Fruit fly (Drosophila melanogaster): Measurements from ENCODE around the gene GNBP2.

GNBP2 gene

dm6 chr3L:18669874-18670273, 5.3 kb downstream of the GNBP2 start:
- no peak for TF ChIP-seq Myc (optimal IDR thresholded peaks at IDR 0.05)
- TF ChIP-seq Hnf4 (GFP tag; optimal IDR thresholded peaks at IDR 0.05) = no peak
- TF ChIP-seq HLH106 (tag; optimal IDR thresholded peaks at IDR 0.05) = no peak
- TF ChIP-seq N (GFP tag; optimal IDR thresholded peaks at IDR 0.05) = no peak
- TF ChIP-seq usp (GFP tag; optimal IDR thresholded peaks at IDR 0.05) = no peak
- TF ChIP-seq psq (GFP tag; optimal IDR thresholded peaks at IDR 0.05) = no peak
- TF ChIP-seq jim (GFP tag; optimal IDR thresholded peaks at IDR 0.05) = no peak
- TF ChIP-seq brk (GFP tag; optimal IDR thresholded peaks at IDR 0.05) = no peak
- no peak for TF ChIP-seq Dfd (GFP tag; optimal IDR thresholded peaks at IDR 0.05)
- TF ChIP-seq Sp1 (GFP tag; optimal IDR thresholded peaks at IDR 0.05) = no peak

- TF ChIP-seq Rel (GFP tag; optimal IDR thresholded peaks at IDR 0.05) (no peak), Rel (tag; optimal IDR thresholded peaks at IDR 0.05) (peak; percentile 5), fru (GFP tag; optimal IDR thresholded peaks at IDR 0.05) (peak; percentile 100), HLH106 (tag; optimal IDR thresholded peaks at IDR 0.05) (no peak), woc (GFP tag; optimal IDR thresholded peaks at IDR 0.05) (no peak), Hr83 (GFP tag; optimal IDR thresholded peaks at IDR 0.05; ENCODE audit: poor library complexity, severe bottlenecking) (peak; percentile 21), Myc (optimal IDR thresholded peaks at IDR 0.05) (peak; percentile 71)
These were observed 8.1 kb downstream of the GNBP2 start, which contains the start of gene CG42495 for dm6 chr3L:18667115-18667514. CG42495 (plus strand) TSS chr3L:18667361.

- TF ChIP-seq Dfd (GFP tag; optimal IDR thresholded peaks at IDR 0.05) (peak; percentile 92), pan (optimal IDR thresholded peaks at IDR 0.05) (no peak)
These were observed 9.6 kb downstream of the GNBP2 start for dm6 chr3L:18665594-18665993.

dm6 chr3L:18653737-18654136, 21.5 kb downstream of the GNBP2 start:
- TF ChIP-seq dl (GFP tag; optimal IDR thresholded peaks at IDR 0.05; ENCODE audit: insufficient read depth in 1 of 2, partially characterized antibody in 2 of 2) (no peak), Vsx2 (GFP tag; optimal IDR thresholded peaks at IDR 0.05; ENCODE audit: partially characterized antibody) (no peak), br (GFP tag; optimal IDR thresholded peaks at IDR 0.05) (no peak), Jra (GFP tag; optimal IDR thresholded peaks at IDR 0.05) (no peak), rgr (GFP tag; optimal IDR thresholded peaks at IDR 0.05) (no peak), Rel (GFP tag; optimal IDR thresholded peaks at IDR 0.05) (no peak), Rel (tag; optimal IDR thresholded peaks at IDR 0.05) (no peak), fru (GFP tag; optimal IDR thresholded peaks at IDR 0.05) (no peak), dsf (GFP tag; optimal IDR thresholded peaks at IDR 0.05; ENCODE audit: borderline replicate concordance) (no peak)

dm6 chr3L:18643222-18643621, 32.0 kb downstream of the GNBP2 start:
- TF ChIP-seq woc (GFP tag; optimal IDR thresholded peaks at IDR 0.05) (no peak), Myc (optimal IDR thresholded peaks at IDR 0.05) (no peak), Vsx2 (GFP tag; optimal IDR thresholded peaks at IDR 0.05; ENCODE audit: partially characterized antibody) (no peak), HLH106 (tag; optimal IDR thresholded peaks at IDR 0.05) (no peak), usp (GFP tag; optimal IDR thresholded peaks at IDR 0.05) (no peak), tai (GFP tag; optimal IDR thresholded peaks at IDR 0.05) (no peak), Hr83 (GFP tag; optimal IDR thresholded peaks at IDR 0.05; ENCODE audit: poor library complexity, severe bottlenecking) (no peak), brk (GFP tag; optimal IDR thresholded peaks at IDR 0.05) (no peak), CG32264 (GFP tag; optimal IDR thresholded peaks at IDR 0.05) (no peak), Sp1 (GFP tag; optimal IDR thresholded peaks at IDR 0.05) (no peak), sage (GFP tag; optimal IDR thresholded peaks at IDR 0.05) (no peak), rgr (GFP tag; optimal IDR thresholded peaks at IDR 0.05) (no peak), OdsH (GFP tag; optimal IDR thresholded peaks at IDR 0.05) (no peak), pan (optimal IDR thresholded peaks at IDR 0.05) (no peak)

dm6 chr3L:18640584-18641527, 34.4 kb downstream of the GNBP2 start:
- TF ChIP-seq dl (GFP tag; optimal IDR thresholded peaks at IDR 0.05; ENCODE audit: insufficient read depth in 1 of 2, partially characterized antibody in 2 of 2) (peak; percentile 98 to 99), dsf (GFP tag; optimal IDR thresholded peaks at IDR 0.05; ENCODE audit: borderline replicate concordance) (peak; percentile 56), OdsH (GFP tag; optimal IDR thresholded peaks at IDR 0.05) (peak; percentile 90), sv (GFP tag; optimal IDR thresholded peaks at IDR 0.05) (peak; percentile 95), CG9705 (GFP tag; optimal IDR thresholded peaks at IDR 0.05) (peak; percentile 79), Mio (GFP tag; optimal IDR thresholded peaks at IDR 0.05) (peak; percentile 33), foxo (GFP tag; optimal IDR thresholded peaks at IDR 0.05) (peak; percentile 13 to 87), Hr78 (GFP tag; optimal IDR thresholded peaks at IDR 0.05) (no peak), fru (GFP tag; optimal IDR thresholded peaks at IDR 0.05) (peak; percentile 87), lola (GFP tag; optimal IDR thresholded peaks at IDR 0.05) (no peak), Abd-B (GFP tag; optimal IDR thresholded peaks at IDR 0.05) (no peak), GATAd (GFP tag; optimal IDR thresholded peaks at IDR 0.05) (peak; percentile 69), jim (GFP tag; optimal IDR thresholded peaks at IDR 0.05) (no peak), psq (GFP tag; optimal IDR thresholded peaks at IDR 0.05) (peak; percentile 86), usp (GFP tag; optimal IDR thresholded peaks at IDR 0.05) (no peak), Dif (GFP tag; optimal IDR thresholded peaks at IDR 0.05; ENCODE audit: partially characterized antibody) (peak; percentile 99), Hnf4 (GFP tag; optimal IDR thresholded peaks at IDR 0.05) (peak; percentile 87), pan (optimal IDR thresholded peaks at IDR 0.05) (no peak), rgr (GFP tag; optimal IDR thresholded peaks at IDR 0.05) (peak; percentile 94), dmrt93B (GFP tag; optimal IDR thresholded peaks at IDR 0.05) (peak; percentile 77), CG32264 (GFP tag; optimal IDR thresholded peaks at IDR 0.05) (peak; percentile 67)
